Worm (Caenorhabditis elegans): Measurements from ENCODE around the gene bigr-1.

Gene bigr-1

ce11 chrII:11193523-11193922 lies 12.1 kb downstream of the bigr-1 start:
- TF ChIP-seq egl-44 (GFP tag; IDR thresholded peaks at IDR 0.05), result no peak
- TF ChIP-seq hlh-26 (GFP tag; conservative IDR thresholded peaks at IDR 0.05), result no peak
- TF ChIP-seq hmg-1.2 (GFP tag; IDR thresholded peaks at IDR 0.05), result no peak
- TF ChIP-seq ztf-6 (GFP tag; IDR thresholded peaks at IDR 0.05), result no peak
- no peak for TF ChIP-seq egrh-3 (GFP tag; IDR thresholded peaks at IDR 0.05)
- TF ChIP-seq F55B11.4 (tag; optimal IDR thresholded peaks at IDR 0.05; ENCODE audit: borderline replicate concordance, insufficient read depth), result no peak
- no peak for TF ChIP-seq sptf-2 (GFP tag; optimal IDR thresholded peaks at IDR 0.05)

- TF ChIP-seq egrh-3 (GFP tag; IDR thresholded peaks at IDR 0.05) (peak; percentile 10; the same call in 1 of the 2 replicates), zfh-2 (GFP tag; conservative IDR thresholded peaks at IDR 0.05) (peak; percentile 54), madf-6 (GFP tag; IDR thresholded peaks at IDR 0.05) (no peak)
Observed at ce11 chrII:11200234-11200755, 18.8 kb downstream of the bigr-1 start.

- no peak for TF ChIP-seq zim-3 (tag; optimal IDR thresholded peaks at IDR 0.05)
- no peak for TF ChIP-seq F57A8.1 (GFP tag; optimal IDR thresholded peaks at IDR 0.05)
- no peak for TF ChIP-seq F52B5.7 (tag; optimal IDR thresholded peaks at IDR 0.05)
- no peak for TF ChIP-seq somi-1 (GFP tag; optimal IDR thresholded peaks at IDR 0.05)
- no peak for TF ChIP-seq lin-26 (GFP tag; IDR thresholded peaks at IDR 0.05)
- TF ChIP-seq mes-4 (tag; optimal IDR thresholded peaks at IDR 0.05), result no peak
- no peak for TF ChIP-seq Y53G8AR.9 (GFP tag; conservative IDR thresholded peaks at IDR 0.05)
- no peak for TF ChIP-seq rec-8 (tag; optimal IDR thresholded peaks at IDR 0.05)
- TF ChIP-seq ztf-28 (GFP tag; IDR thresholded peaks at IDR 0.05), result no peak
- TF ChIP-seq mel-28 (tag; optimal IDR thresholded peaks at IDR 0.05; ENCODE audit: borderline replicate concordance), result no peak
- no peak for TF ChIP-seq cebp-2 (GFP tag; IDR thresholded peaks at IDR 0.05)
Observed at ce11 chrII:11202581-11203271, 21.3 kb downstream of the bigr-1 start, which contains the start of gene srap-1. srap-1 (plus strand) TSS chrII:11203221.

- TF ChIP-seq ztf-26 (tag; optimal IDR thresholded peaks at IDR 0.05) (no peak), aptf-3 (GFP tag; IDR thresholded peaks at IDR 0.05) (no peak), him-1 (tag; optimal IDR thresholded peaks at IDR 0.05) (no peak), B0035.1 (tag; optimal IDR thresholded peaks at IDR 0.05) (no peak), pbrm-1 (GFP tag; IDR thresholded peaks at IDR 0.05) (no peak), unc-62 (GFP tag; optimal IDR thresholded peaks at IDR 0.05) (no peak), ceh-40 (GFP tag; IDR thresholded peaks at IDR 0.05) (no peak), nhr-120 (GFP tag; IDR thresholded peaks at IDR 0.05) (no peak), ceh-79 (tag; optimal IDR thresholded peaks at IDR 0.05) (no peak), sdz-38 (tag; optimal IDR thresholded peaks at IDR 0.05) (no peak), lin-40 (tag; optimal IDR thresholded peaks at IDR 0.05) (no peak), xnd-1 (tag; optimal IDR thresholded peaks at IDR 0.05) (no peak), T07F8.4 (tag; optimal IDR thresholded peaks at IDR 0.05) (no peak), hsf-1 (GFP tag; IDR thresholded peaks at IDR 0.05) (no peak), mes-4 (tag; optimal IDR thresholded peaks at IDR 0.05) (no peak), lsy-27 (tag; optimal IDR thresholded peaks at IDR 0.05; ENCODE audit: borderline replicate concordance, insufficient read depth) (no peak), lin-26 (GFP tag; IDR thresholded peaks at IDR 0.05) (no peak), die-1 (tag; optimal IDR thresholded peaks at IDR 0.05) (no peak), F22D6.2 (tag; optimal IDR thresholded peaks at IDR 0.05) (no peak), ceh-27 (GFP tag; optimal IDR thresholded peaks at IDR 0.05) (no peak)
Observed at ce11 chrII:11204731-11205130, 23.3 kb downstream of the bigr-1 start.

All from whole organism, young adult.